Worm (Caenorhabditis elegans): Measurements from ENCODE around the gene srbc-79.
A peak's percentile ranks its signal among the peaks of the same experiment; 100 is the strongest.

Gene srbc-79

ce11 chrV:20525816-20526459 lies 33.7 kb upstream of the srbc-79 start, which contains the start of the genes srh-166 and Y38H6C.24:
srh-166 (minus strand) TSS chrV:20525866.
Y38H6C.24 (plus strand) TSS chrV:20526435.
- no peak for TF ChIP-seq tbx-2 (tag; optimal IDR thresholded peaks at IDR 0.05)
- TF ChIP-seq elt-2 (tag; optimal IDR thresholded peaks at IDR 0.05) = peak; percentile 82
- no peak for TF ChIP-seq sea-2 (GFP tag; optimal IDR thresholded peaks at IDR 0.05)
- TF ChIP-seq nhr-11 (tag; optimal IDR thresholded peaks at IDR 0.05) = no peak
- no peak for TF ChIP-seq nhr-25 (tag; optimal IDR thresholded peaks at IDR 0.05)
- no peak for TF ChIP-seq ceh-82 (tag; optimal IDR thresholded peaks at IDR 0.05)
- no peak for TF ChIP-seq ztf-11 (tag; optimal IDR thresholded peaks at IDR 0.05)
- TF ChIP-seq pqm-1 (tag; optimal IDR thresholded peaks at IDR 0.05) = peak; percentile 89
- no peak for TF ChIP-seq nhr-76 (tag; optimal IDR thresholded peaks at IDR 0.05)
- no peak for TF ChIP-seq ztf-4 (tag; optimal IDR thresholded peaks at IDR 0.05)
- TF ChIP-seq skn-1 (tag; optimal IDR thresholded peaks at IDR 0.05) = peak; percentile 41
- peak; percentile 52 for TF ChIP-seq jun-1 (tag; optimal IDR thresholded peaks at IDR 0.05)

ce11 chrV:20522219-20522618 lies 29.9 kb upstream of the srbc-79 start, which contains the start of the genes Y38H6C.9 and fbxa-150:
Y38H6C.9 (minus strand) TSS chrV:20522270.
fbxa-150 (plus strand) TSS chrV:20522598.
- TF ChIP-seq nhr-12 (tag; optimal IDR thresholded peaks at IDR 0.05) = no peak
- no peak for TF ChIP-seq unc-62 (GFP tag; optimal IDR thresholded peaks at IDR 0.05)
- no peak for TF ChIP-seq unc-39 (tag; optimal IDR thresholded peaks at IDR 0.05)
- no peak for TF ChIP-seq nfya-1 (tag; optimal IDR thresholded peaks at IDR 0.05; ENCODE audit: insufficient read depth)
- TF ChIP-seq fkh-2 (tag; optimal IDR thresholded peaks at IDR 0.05) = no peak
- TF ChIP-seq ama-1 (optimal IDR thresholded peaks at IDR 0.05) = no peak
- TF ChIP-seq zag-1 (tag; optimal IDR thresholded peaks at IDR 0.05) = no peak
- TF ChIP-seq ceh-28 (tag; optimal IDR thresholded peaks at IDR 0.05) = no peak
- no peak for TF ChIP-seq jun-1 (tag; optimal IDR thresholded peaks at IDR 0.05)
- TF ChIP-seq egl-27 (tag; optimal IDR thresholded peaks at IDR 0.05) = no peak
- no peak for TF ChIP-seq nhr-25 (tag; optimal IDR thresholded peaks at IDR 0.05)
- TF ChIP-seq aly-2 (tag; optimal IDR thresholded peaks at IDR 0.05) = no peak
- no peak for TF ChIP-seq skn-1 (tag; optimal IDR thresholded peaks at IDR 0.05)

- TF ChIP-seq daf-12 (tag; optimal IDR thresholded peaks at IDR 0.05) = no peak
- TF ChIP-seq egl-5 (tag; optimal IDR thresholded peaks at IDR 0.05) = no peak
- TF ChIP-seq pha-4 (tag; optimal IDR thresholded peaks at IDR 0.05) = no peak
- no peak for TF ChIP-seq ceh-9 (tag; optimal IDR thresholded peaks at IDR 0.05)
- TF ChIP-seq snpc-4 (tag; optimal IDR thresholded peaks at IDR 0.05) = no peak
- no peak for TF ChIP-seq nhr-67 (tag; optimal IDR thresholded peaks at IDR 0.05)
- no peak for TF ChIP-seq lin-39 (tag; optimal IDR thresholded peaks at IDR 0.05)
- no peak for TF ChIP-seq ama-1 (optimal IDR thresholded peaks at IDR 0.05)
- TF ChIP-seq aly-2 (tag; optimal IDR thresholded peaks at IDR 0.05) = no peak
- TF ChIP-seq fos-1 (tag; optimal IDR thresholded peaks at IDR 0.05) = no peak
- TF ChIP-seq lin-15B (tag; optimal IDR thresholded peaks at IDR 0.05) = no peak
- no peak for TF ChIP-seq nhr-23 (tag; optimal IDR thresholded peaks at IDR 0.05)
- no peak for TF ChIP-seq nhr-237 (tag; optimal IDR thresholded peaks at IDR 0.05)
- TF ChIP-seq nhr-28 (tag; optimal IDR thresholded peaks at IDR 0.05) = no peak
- no peak for TF ChIP-seq egl-27 (tag; optimal IDR thresholded peaks at IDR 0.05)
- no peak for TF ChIP-seq ceh-82 (tag; optimal IDR thresholded peaks at IDR 0.05)
- no peak for TF ChIP-seq fkh-10 (GFP tag; optimal IDR thresholded peaks at IDR 0.05)
- no peak for TF ChIP-seq nhr-12 (tag; optimal IDR thresholded peaks at IDR 0.05)
- TF ChIP-seq R02D3.7 (tag; optimal IDR thresholded peaks at IDR 0.05) = no peak
- no peak for TF ChIP-seq mdl-1 (tag; optimal IDR thresholded peaks at IDR 0.05)
These were observed 26.6 kb upstream of the srbc-79 start, which contains the start of gene Y38H6C.25 for ce11 chrV:20518927-20519326. Y38H6C.25 (plus strand) TSS chrV:20519227.

- TF ChIP-seq unc-62 (GFP tag; optimal IDR thresholded peaks at IDR 0.05) (no peak), ztf-11 (tag; optimal IDR thresholded peaks at IDR 0.05) (no peak), egl-27 (tag; optimal IDR thresholded peaks at IDR 0.05) (no peak), mdl-1 (tag; optimal IDR thresholded peaks at IDR 0.05) (no peak), eor-1 (tag; optimal IDR thresholded peaks at IDR 0.05) (no peak), ceh-82 (tag; optimal IDR thresholded peaks at IDR 0.05) (no peak), elt-3 (tag; optimal IDR thresholded peaks at IDR 0.05) (no peak), fkh-10 (GFP tag; optimal IDR thresholded peaks at IDR 0.05) (no peak)
These were observed 24.7 kb upstream of the srbc-79 start for ce11 chrV:20517005-20517404.
